Worm (Caenorhabditis elegans) whole organism, mixed stage, embryonic: Measurements from ENCODE around the gene C44B11.4.

Source experiments
- bed-3 ChIP-seq: fragments of 200-800 bp; sonication (Bioruptor generic); optimal IDR thresholded peaks from 3 replicates; lab custom pipeline; 2018; ENCODE audit warnings: mild to moderate bottlenecking, missing genetic modification characterization, moderate library complexity, missing compliant biosample characterization
- ceh-83 ChIP-seq: fragments of 200-800 bp; sonication (Bioruptor generic); optimal IDR thresholded peaks from 2 replicates; lab custom pipeline; 2018; ENCODE audit warnings: mild to moderate bottlenecking, missing genetic modification characterization, missing compliant biosample characterization
- nhr-12 ChIP-seq: fragments of 150-350 bp; optimal IDR thresholded peaks from 2 replicates; lab custom pipeline; 2014; ENCODE audit warnings: missing biosample characterization, missing genetic modification characterization
- nhr-237 ChIP-seq: fragments of 150-350 bp; optimal IDR thresholded peaks from 2 replicates; lab custom pipeline; 2014; ENCODE audit warnings: missing biosample characterization, missing genetic modification characterization
- nhr-28 ChIP-seq: fragments of 150-350 bp; optimal IDR thresholded peaks from 2 replicates; lab custom pipeline; 2014; ENCODE audit warnings: missing biosample characterization, missing genetic modification characterization
- sem-2 ChIP-seq: fragments of 200-800 bp; sonication (Bioruptor generic); optimal IDR thresholded peaks from 2 replicates; lab custom pipeline; 2018; ENCODE audit warnings: mild to moderate bottlenecking, missing genetic modification characterization, missing compliant biosample characterization
- unc-39 ChIP-seq: fragments of 150-350 bp; optimal IDR thresholded peaks from 2 replicates; lab custom pipeline; 2014; ENCODE audit warnings: missing biosample characterization, missing genetic modification characterization
- unc-62 ChIP-seq: fragments of 150-350 bp; optimal IDR thresholded peaks from 2 replicates; lab custom pipeline; 2014; ENCODE audit warnings: missing biosample characterization, missing genetic modification reagents, missing genetic modification characterization

ce11 chrIII:3161600-3161999 is 18.0 kb upstream of the C44B11.4 start:
- TF ChIP-seq unc-62 (GFP tag; lab: Kevin White, UChicago), result no peak
- no peak for TF ChIP-seq bed-3
- no peak for TF ChIP-seq ceh-83 (GFP tag; lab: Kevin White, UChicago)
- TF ChIP-seq nhr-237 (tag; lab: Kevin White, UChicago), result no peak
- no peak for TF ChIP-seq unc-39 (tag; lab: Kevin White, UChicago)
- TF ChIP-seq nhr-28 (tag; lab: Kevin White, UChicago), result no peak
- no peak for TF ChIP-seq nhr-12 (tag; lab: Kevin White, UChicago)
- TF ChIP-seq sem-2, result no peak
